Worm (Caenorhabditis elegans) whole organism, early embryonic: ENCODE data around the gene srw-44.

Experiments
- B0310.2 ChIP-seq: sonication (generic microtip); optimal IDR thresholded peaks from 2 replicates; lab custom pipeline; 2016; ENCODE audit warnings: mild to moderate bottlenecking, missing genetic modification characterization, missing compliant biosample characterization
- F13C5.2 ChIP-seq: sonication (generic microtip); optimal IDR thresholded peaks from 2 replicates; lab custom pipeline; 2017; ENCODE audit warnings: mild to moderate bottlenecking, missing genetic modification characterization, inconsistent platforms, missing compliant biosample characterization
- aly-1 ChIP-seq: sonication (generic microtip); optimal IDR thresholded peaks from 2 replicates; lab custom pipeline; 2016; ENCODE audit warnings: missing genetic modification characterization, missing compliant biosample characterization
- ama-1 ChIP-seq: fragments of 150-350 bp; optimal IDR thresholded peaks from 2 replicates; lab custom pipeline; 2014
- ceh-13 ChIP-seq: fragments of 200-800 bp; sonication (Bioruptor generic); optimal IDR thresholded peaks from 2 replicates; lab custom pipeline; 2018; ENCODE audit warnings: mild to moderate bottlenecking, missing genetic modification characterization, missing compliant biosample characterization
- ceh-36 ChIP-seq: sonication (generic microtip); optimal IDR thresholded peaks from 2 replicates; lab custom pipeline; 2016; ENCODE audit warnings: missing genetic modification characterization, inconsistent platforms, missing compliant biosample characterization
- ets-7 ChIP-seq: sonication (generic microtip); optimal IDR thresholded peaks from 2 replicates; lab custom pipeline; 2016; ENCODE audit warnings: missing genotype, missing genetic modification characterization, missing compliant biosample characterization
- flt-1 ChIP-seq: fragments of 200-800 bp; sonication (Bioruptor generic); IDR thresholded peaks from 2 replicates; pipeline ENCODE4 v1.3.6; 2022; ENCODE audit warnings: missing genetic modification characterization, missing compliant biosample characterization
- hmbx-1 ChIP-seq: sonication (generic microtip); optimal IDR thresholded peaks from 2 replicates; lab custom pipeline; 2016; ENCODE audit warnings: mild to moderate bottlenecking, missing genetic modification characterization, missing compliant biosample characterization
- hmg-4 ChIP-seq: fragments of 200-800 bp; sonication (Bioruptor generic); optimal IDR thresholded peaks from 2 replicates; lab custom pipeline; 2018; ENCODE audit warnings: mild to moderate bottlenecking, missing genetic modification characterization, missing compliant biosample characterization
- hnd-1 ChIP-seq: sonication (generic microtip); optimal IDR thresholded peaks from 2 replicates; lab custom pipeline; 2016; ENCODE audit warnings: missing genetic modification characterization, missing compliant biosample characterization
- pes-1 ChIP-seq: fragments of 200-800 bp; sonication (Bioruptor generic); IDR thresholded peaks from 2 replicates; pipeline ENCODE4 v1.3.6; 2022; ENCODE audit warnings: missing genetic modification reagents, missing genetic modification characterization, missing compliant biosample characterization
- scrt-1 ChIP-seq: fragments of 200-800 bp; sonication (Bioruptor generic); IDR thresholded peaks from 2 replicates; pipeline ENCODE4 v1.3.6; 2022; ENCODE audit warnings: missing genetic modification characterization, missing compliant biosample characterization
- sea-1 ChIP-seq: fragments of 200-800 bp; sonication (Bioruptor generic); conservative IDR thresholded peaks from 2 replicates; pipeline ENCODE4 v1.3.6; 2022; ENCODE audit warnings: missing genetic modification characterization, missing compliant biosample characterization
- tbx-11 ChIP-seq: fragments of 200-800 bp; sonication (Bioruptor generic); IDR thresholded peaks from 2 replicates; pipeline ENCODE4 v1.3.6; 2022; ENCODE audit warnings: missing genetic modification characterization, missing compliant biosample characterization
- tbx-37 ChIP-seq: fragments of 200-800 bp; sonication (Bioruptor generic); conservative IDR thresholded peaks from 2 replicates; pipeline ENCODE4 v1.3.6; 2022; ENCODE audit warnings: missing genetic modification reagents, missing genetic modification characterization, missing compliant biosample characterization
- tra-4 ChIP-seq: sonication (generic microtip); optimal IDR thresholded peaks from 2 replicates; lab custom pipeline; 2017; ENCODE audit warnings: missing genetic modification characterization, missing compliant biosample characterization

srw-44 gene

ce11 chrV:16671190-16671589, 8.9 kb upstream of the srw-44 start, which contains the start of gene str-61:
TSS of gene str-61 (minus strand) at chrV:16671290.
- TF ChIP-seq ceh-13 (GFP tag; lab: Kevin White, UChicago): no peak

ce11 chrV:16672198-16672597, 7.9 kb upstream of the srw-44 start, which contains the start of gene F14F8.8:
TSS of gene F14F8.8 (minus strand) at chrV:16672298.
- no peak for TF ChIP-seq sea-1 (GFP tag; lab: Robert Waterston, UW)
- no peak for TF ChIP-seq aly-1
- TF ChIP-seq flt-1 (GFP tag; lab: Robert Waterston, UW): no peak
- no peak for TF ChIP-seq tbx-37 (GFP tag; lab: Robert Waterston, UW)
- no peak for TF ChIP-seq tra-4
- TF ChIP-seq tbx-11: no peak
- no peak for TF ChIP-seq hnd-1
- TF ChIP-seq F13C5.2 (tag; lab: Kevin White, UChicago): no peak
- no peak for TF ChIP-seq ets-7 (tag; lab: Kevin White, UChicago)
- no peak for TF ChIP-seq pes-1 (GFP tag; lab: Robert Waterston, UW)
- no peak for TF ChIP-seq hmg-4 (GFP tag; lab: Kevin White, UChicago)
- TF ChIP-seq ceh-36: no peak
- no peak for TF ChIP-seq scrt-1 (GFP tag; lab: Robert Waterston, UW)
- TF ChIP-seq ceh-13 (GFP tag; lab: Kevin White, UChicago): no peak
- TF ChIP-seq B0310.2 (tag; lab: Kevin White, UChicago): no peak
- TF ChIP-seq ama-1 (lab: Kevin White, UChicago): no peak
- TF ChIP-seq hmbx-1: no peak

- TF ChIP-seq flt-1 (GFP tag; lab: Robert Waterston, UW) (no peak), hnd-1 (no peak), tra-4 (no peak), hmbx-1 (no peak), ceh-36 (no peak), ama-1 (lab: Kevin White, UChicago) (no peak), ets-7 (tag; lab: Kevin White, UChicago) (no peak), tbx-37 (GFP tag; lab: Robert Waterston, UW) (no peak), pes-1 (GFP tag; lab: Robert Waterston, UW) (no peak), B0310.2 (tag; lab: Kevin White, UChicago) (no peak), tbx-11 (no peak), hmg-4 (GFP tag; lab: Kevin White, UChicago) (no peak), sea-1 (GFP tag; lab: Robert Waterston, UW) (no peak), scrt-1 (GFP tag; lab: Robert Waterston, UW) (no peak), ceh-13 (GFP tag; lab: Kevin White, UChicago) (no peak), aly-1 (no peak), F13C5.2 (tag; lab: Kevin White, UChicago) (no peak)
Measured at ce11 chrV:16674399-16674798, 5.7 kb upstream of the srw-44 start.

ce11 chrV:16675553-16675952, 4.5 kb upstream of the srw-44 start, which contains the start of gene srz-1:
TSS of gene srz-1 (plus strand) at chrV:16675853.
- no peak for TF ChIP-seq hmg-4 (GFP tag; lab: Kevin White, UChicago)
- TF ChIP-seq B0310.2 (tag; lab: Kevin White, UChicago): no peak
- TF ChIP-seq ceh-13 (GFP tag; lab: Kevin White, UChicago): no peak
- no peak for TF ChIP-seq sea-1 (GFP tag; lab: Robert Waterston, UW)
- TF ChIP-seq aly-1: no peak
- no peak for TF ChIP-seq tra-4
- TF ChIP-seq hnd-1: no peak
- TF ChIP-seq hmbx-1: no peak
- no peak for TF ChIP-seq pes-1 (GFP tag; lab: Robert Waterston, UW)
- TF ChIP-seq ets-7 (tag; lab: Kevin White, UChicago): no peak
- no peak for TF ChIP-seq F13C5.2 (tag; lab: Kevin White, UChicago)
- TF ChIP-seq ama-1 (lab: Kevin White, UChicago): no peak
- TF ChIP-seq flt-1 (GFP tag; lab: Robert Waterston, UW): no peak
- no peak for TF ChIP-seq ceh-36
- TF ChIP-seq tbx-37 (GFP tag; lab: Robert Waterston, UW): no peak
- TF ChIP-seq scrt-1 (GFP tag; lab: Robert Waterston, UW): no peak
- no peak for TF ChIP-seq tbx-11

ce11 chrV:16679237-16679636, 844 bp upstream of the srw-44 start, which contains the start of gene srz-103:
TSS of gene srz-103 (minus strand) at chrV:16679337.
- TF ChIP-seq tbx-37 (GFP tag; lab: Robert Waterston, UW): no peak
- no peak for TF ChIP-seq ama-1 (lab: Kevin White, UChicago)
- TF ChIP-seq hmg-4 (GFP tag; lab: Kevin White, UChicago): no peak
- TF ChIP-seq F13C5.2 (tag; lab: Kevin White, UChicago): no peak
- no peak for TF ChIP-seq B0310.2 (tag; lab: Kevin White, UChicago)
- TF ChIP-seq aly-1: no peak
- TF ChIP-seq pes-1 (GFP tag; lab: Robert Waterston, UW): no peak

ce11 chrV:16682886-16683285, 2.8 kb downstream of the srw-44 start, which contains the start of gene srw-36:
TSS of gene srw-36 (plus strand) at chrV:16683186.
- TF ChIP-seq ceh-13 (GFP tag; lab: Kevin White, UChicago) (no peak), tbx-37 (GFP tag; lab: Robert Waterston, UW) (no peak), ama-1 (lab: Kevin White, UChicago) (no peak), pes-1 (GFP tag; lab: Robert Waterston, UW) (no peak), ets-7 (tag; lab: Kevin White, UChicago) (no peak), sea-1 (GFP tag; lab: Robert Waterston, UW) (no peak), tbx-11 (no peak), F13C5.2 (tag; lab: Kevin White, UChicago) (no peak), ceh-36 (no peak), aly-1 (no peak)

- TF ChIP-seq hmg-4 (GFP tag; lab: Kevin White, UChicago): no peak
- no peak for TF ChIP-seq flt-1 (GFP tag; lab: Robert Waterston, UW)
- no peak for TF ChIP-seq ama-1 (lab: Kevin White, UChicago)
- no peak for TF ChIP-seq B0310.2 (tag; lab: Kevin White, UChicago)
- TF ChIP-seq aly-1: no peak
Measured at ce11 chrV:16683359-16683758, 3.3 kb downstream of the srw-44 start.

- TF ChIP-seq ceh-13 (GFP tag; lab: Kevin White, UChicago) (no peak), scrt-1 (GFP tag; lab: Robert Waterston, UW) (no peak), ets-7 (tag; lab: Kevin White, UChicago) (no peak), aly-1 (no peak), ceh-36 (no peak)
Measured at ce11 chrV:16685725-16686124, 5.6 kb downstream of the srw-44 start, which contains the start of gene srw-43. TSS of gene srw-43 (plus strand) at chrV:16686025.
